Worm (Caenorhabditis elegans) whole organism, L2 larva: ENCODE data around the gene ZC53.2.

Experiments
- C34F6.9 ChIP-seq: fragments of 150-350 bp; optimal IDR thresholded peaks from 2 replicates; lab custom pipeline; 2014; ENCODE audit warnings: missing biosample characterization, missing genetic modification characterization
- F13H6.1 ChIP-seq: sonication (generic microtip); optimal IDR thresholded peaks from 2 replicates; lab custom pipeline; 2016; ENCODE audit warnings: missing genetic modification characterization, missing compliant biosample characterization
- R02D3.7 ChIP-seq: fragments of 150-350 bp; optimal IDR thresholded peaks from 2 replicates; lab custom pipeline; 2014; ENCODE audit warnings: missing biosample characterization, missing genetic modification characterization
- Y55F3AM.14 ChIP-seq: fragments of 200-800 bp; sonication (Bioruptor generic); optimal IDR thresholded peaks from 2 replicates; lab custom pipeline; 2018; ENCODE audit warnings: mild to moderate bottlenecking, missing genetic modification characterization, missing compliant biosample characterization
- alr-1 ChIP-seq: fragments of 150-350 bp; optimal IDR thresholded peaks from 2 replicates; lab custom pipeline; 2014; ENCODE audit warnings: missing biosample characterization, missing genetic modification characterization
- aly-2 ChIP-seq: fragments of 150-350 bp; optimal IDR thresholded peaks from 2 replicates; lab custom pipeline; 2014; ENCODE audit warnings: missing biosample characterization, missing genetic modification characterization
- ama-1 ChIP-seq: fragments of 150-350 bp; optimal IDR thresholded peaks from 2 replicates; lab custom pipeline; 2018; ENCODE audit warnings: inconsistent platforms
- blmp-1 ChIP-seq: sonication (generic microtip); optimal IDR thresholded peaks from 2 replicates; lab custom pipeline; 2017; ENCODE audit warnings: missing genetic modification characterization, mild to moderate bottlenecking, missing compliant biosample characterization, antibody characterized with exemption, moderate library complexity; ENCODE audit not compliant: insufficient read depth
- ceh-16 ChIP-seq: fragments of 150-350 bp; optimal IDR thresholded peaks from 2 replicates; lab custom pipeline; 2014; ENCODE audit warnings: missing biosample characterization, missing genetic modification characterization
- ceh-82 ChIP-seq: fragments of 150-350 bp; optimal IDR thresholded peaks from 2 replicates; lab custom pipeline; 2014; ENCODE audit warnings: missing biosample characterization, missing genetic modification characterization
- crh-2 ChIP-seq: sonication (generic microtip); optimal IDR thresholded peaks from 2 replicates; lab custom pipeline; 2017; ENCODE audit warnings: missing biosample characterization, missing genetic modification characterization
- dmd-4 ChIP-seq: sonication (generic microtip); optimal IDR thresholded peaks from 2 replicates; lab custom pipeline; 2017; ENCODE audit warnings: missing biosample characterization, missing genetic modification characterization
- elt-1 ChIP-seq: fragments of 150-350 bp; optimal IDR thresholded peaks from 2 replicates; lab custom pipeline; 2014; ENCODE audit warnings: missing biosample characterization, missing genetic modification characterization
- elt-3 ChIP-seq: sonication (generic microtip); optimal IDR thresholded peaks from 2 replicates; lab custom pipeline; 2017; ENCODE audit warnings: missing biosample characterization, missing genetic modification characterization
- fos-1 ChIP-seq: fragments of 150-350 bp; optimal IDR thresholded peaks from 2 replicates; lab custom pipeline; 2014; ENCODE audit warnings: missing biosample characterization, missing genetic modification characterization
- gmeb-1 ChIP-seq: fragments of 150-350 bp; optimal IDR thresholded peaks from 2 replicates; lab custom pipeline; 2014; ENCODE audit warnings: missing biosample characterization, missing genetic modification characterization
- lin-11 ChIP-seq: fragments of 150-350 bp; sonication (generic microtip); optimal IDR thresholded peaks from 2 replicates; lab custom pipeline; 2014; ENCODE audit warnings: missing biosample characterization, missing genetic modification characterization, inconsistent platforms, mixed read lengths
- lin-13 ChIP-seq: fragments of 150-350 bp; optimal IDR thresholded peaks from 2 replicates; lab custom pipeline; 2014; ENCODE audit warnings: missing biosample characterization, missing genetic modification reagents, missing genetic modification characterization
- lin-39 ChIP-seq: fragments of 150-350 bp; optimal IDR thresholded peaks from 2 replicates; lab custom pipeline; 2014; ENCODE audit warnings: missing biosample characterization, missing genetic modification reagents, missing genetic modification characterization
- lsy-2 ChIP-seq, 2 experiments: fragments of 150-350 bp in 1 of 2; sonication (generic microtip) in 1 of 2; optimal IDR thresholded peaks; 2 replicates each; lab custom pipeline; 2014 to 2017; ENCODE audit warnings: missing biosample characterization in 2 of 2, missing genetic modification characterization in 2 of 2
- mbf-1 ChIP-seq: sonication (generic microtip); optimal IDR thresholded peaks from 2 replicates; lab custom pipeline; 2017; ENCODE audit warnings: missing biosample characterization, missing genetic modification characterization
- mdl-1 ChIP-seq, 2 experiments: fragments of 150-350 bp in 1 of 2; sonication (generic microtip) in 1 of 2; optimal IDR thresholded peaks; 2 replicates each; lab custom pipeline; 2017; ENCODE audit warnings: missing biosample characterization in 2 of 2, missing genetic modification characterization in 2 of 2
- nhr-10 ChIP-seq: sonication (generic microtip); optimal IDR thresholded peaks from 2 replicates; lab custom pipeline; 2017; ENCODE audit warnings: missing biosample characterization, missing genetic modification characterization
- nhr-11 ChIP-seq: fragments of 150-350 bp; optimal IDR thresholded peaks from 2 replicates; lab custom pipeline; 2014; ENCODE audit warnings: missing biosample characterization, missing genetic modification characterization
- nhr-12 ChIP-seq: fragments of 150-350 bp; optimal IDR thresholded peaks from 2 replicates; lab custom pipeline; 2014; ENCODE audit warnings: missing biosample characterization, missing genetic modification characterization
- nhr-129 ChIP-seq: fragments of 150-350 bp; optimal IDR thresholded peaks from 2 replicates; lab custom pipeline; 2014; ENCODE audit warnings: missing biosample characterization, missing genetic modification characterization
- nhr-237 ChIP-seq: fragments of 150-350 bp; optimal IDR thresholded peaks from 2 replicates; lab custom pipeline; 2014; ENCODE audit warnings: missing biosample characterization, missing genetic modification characterization
- nhr-25 ChIP-seq: fragments of 150-350 bp; sonication (generic microtip); optimal IDR thresholded peaks from 3 replicates; lab custom pipeline; 2014; ENCODE audit warnings: missing biosample characterization, missing genetic modification characterization
- nhr-6 ChIP-seq: fragments of 150-350 bp; optimal IDR thresholded peaks from 2 replicates; lab custom pipeline; 2014; ENCODE audit warnings: missing biosample characterization, missing genetic modification characterization
- nhr-77 ChIP-seq: fragments of 150-350 bp; optimal IDR thresholded peaks from 2 replicates; lab custom pipeline; 2014; ENCODE audit warnings: missing biosample characterization, missing genetic modification characterization
- peb-1 ChIP-seq: fragments of 150-350 bp; optimal IDR thresholded peaks from 2 replicates; lab custom pipeline; 2014; ENCODE audit warnings: missing biosample characterization, missing genetic modification characterization
- sem-4 ChIP-seq: fragments of 150-350 bp; optimal IDR thresholded peaks from 2 replicates; lab custom pipeline; 2014; ENCODE audit warnings: missing biosample characterization, missing genetic modification reagents, missing genetic modification characterization
- sma-3 ChIP-seq: sonication (generic microtip); optimal IDR thresholded peaks from 2 replicates; lab custom pipeline; 2016; ENCODE audit warnings: missing genetic modification reagents, missing genetic modification characterization, missing compliant biosample characterization
- sma-9 ChIP-seq, 2 experiments: fragments of 150-350 bp in 1 of 2; sonication (generic microtip) in 1 of 2; optimal IDR thresholded peaks; 2 replicates each; lab custom pipeline; 2014 to 2016; ENCODE audit warnings: missing genetic modification characterization in 2 of 2, mild to moderate bottlenecking in 1 of 2, missing biosample characterization in 1 of 2, missing compliant biosample characterization in 1 of 2, missing genetic modification reagents in 1 of 2, moderate library complexity in 1 of 2
- snpc-4 ChIP-seq: fragments of 150-350 bp; optimal IDR thresholded peaks from 2 replicates; lab custom pipeline; 2014; ENCODE audit warnings: missing biosample characterization, missing genetic modification characterization
- unc-39 ChIP-seq: fragments of 150-350 bp; optimal IDR thresholded peaks from 2 replicates; lab custom pipeline; 2014; ENCODE audit warnings: missing biosample characterization, missing genetic modification characterization
- unc-55 ChIP-seq: fragments of 150-350 bp; sonication (generic microtip); optimal IDR thresholded peaks from 3 replicates; lab custom pipeline; 2014; ENCODE audit warnings: missing biosample characterization, missing genetic modification reagents, missing genetic modification characterization
- unc-62 ChIP-seq: fragments of 150-350 bp; optimal IDR thresholded peaks from 2 replicates; lab custom pipeline; 2014; ENCODE audit warnings: missing biosample characterization, missing genetic modification reagents, missing genetic modification characterization
- zag-1 ChIP-seq: fragments of 150-350 bp; optimal IDR thresholded peaks from 2 replicates; lab custom pipeline; 2014; ENCODE audit warnings: missing biosample characterization, missing genetic modification characterization
- ztf-1 ChIP-seq: fragments of 200-800 bp; sonication (Bioruptor generic); conservative IDR thresholded peaks from 2 replicates; pipeline ENCODE4 v1.3.6; 2022; ENCODE audit warnings: missing genetic modification characterization, missing compliant biosample characterization
- ztf-11 ChIP-seq: sonication (generic microtip); optimal IDR thresholded peaks from 2 replicates; lab custom pipeline; 2017; ENCODE audit warnings: missing biosample characterization, missing genetic modification characterization
- ztf-4 ChIP-seq: fragments of 150-350 bp; optimal IDR thresholded peaks from 2 replicates; lab custom pipeline; 2014; ENCODE audit warnings: missing biosample characterization, missing genetic modification characterization

Gene ZC53.2

DNA sequence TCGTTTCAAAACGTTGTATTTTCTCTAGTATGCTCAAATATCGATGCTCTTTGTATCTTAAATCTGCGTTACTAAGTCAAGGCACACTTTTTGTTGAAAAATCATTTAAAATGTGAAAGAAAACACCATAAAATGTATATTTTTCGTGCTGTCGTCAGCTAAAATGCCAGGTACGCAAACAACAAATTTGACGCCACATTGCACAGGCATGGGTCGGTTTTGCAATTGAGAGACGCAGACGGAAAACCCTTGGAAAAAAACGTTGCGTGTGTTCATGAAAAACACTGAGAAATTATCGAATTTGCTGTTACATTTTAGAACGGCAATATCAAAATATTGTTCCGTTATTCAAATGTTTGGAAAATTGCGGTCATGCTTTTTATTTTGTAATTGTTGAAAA, 40.8 kb upstream of the ZC53.2 start (continued):
- TF ChIP-seq dmd-4 (no peak), nhr-25 (tag; lab: Kevin White, UChicago) (peak; percentile 51), nhr-237 (tag; lab: Kevin White, UChicago) (no peak), lsy-2 (tag; optimal IDR thresholded peaks at IDR 0.05; lab: Kevin White, UChicago) (peak; percentile 57 to 73), aly-2 (no peak), sma-9 (GFP tag; optimal IDR thresholded peaks at IDR 0.05; lab: Kevin White, UChicago) (no peak), sma-9 (tag; optimal IDR thresholded peaks at IDR 0.05; lab: Kevin White, UChicago) (no peak), C34F6.9 (tag; lab: Kevin White, UChicago) (peak; percentile 70), blmp-1 (tag; lab: Kevin White, UChicago) (no peak), zag-1 (tag; lab: Kevin White, UChicago) (no peak), ceh-82 (no peak), nhr-129 (peak; percentile 81), sem-4 (tag; lab: Kevin White, UChicago) (peak; percentile 24)

- TF ChIP-seq fos-1 (tag; lab: Kevin White, UChicago) (no peak), alr-1 (tag; lab: Kevin White, UChicago) (no peak), aly-2 (no peak), zag-1 (tag; lab: Kevin White, UChicago) (no peak), elt-3 (no peak), nhr-237 (tag; lab: Kevin White, UChicago) (no peak), peb-1 (tag; lab: Kevin White, UChicago) (no peak), mbf-1 (tag; lab: Kevin White, UChicago) (no peak), nhr-12 (tag; lab: Kevin White, UChicago) (no peak), ceh-16 (tag; lab: Kevin White, UChicago) (no peak), lsy-2 (tag; optimal IDR thresholded peaks at IDR 0.05; lab: Kevin White, UChicago) (no peak), Y55F3AM.14 (GFP tag; lab: Kevin White, UChicago) (no peak)
- TF ChIP-seq, all 48 proteins: peak for 0
These were observed 40.4 kb upstream of the ZC53.2 start for ce11 chrX:1964411-1964810.

ce11 chrX:1962273-1962672, 38.2 kb upstream of the ZC53.2 start, which contains the start of gene F52D2.7:
Gene F52D2.7, plus strand, starts transcription at chrX:1962573.
- no peak for TF ChIP-seq unc-39 (tag; lab: Kevin White, UChicago)
- TF ChIP-seq ceh-82 = no peak
- TF ChIP-seq elt-1 = no peak
- no peak for TF ChIP-seq snpc-4 (tag; lab: Kevin White, UChicago)
- no peak for TF ChIP-seq lin-11
- TF ChIP-seq nhr-25 (tag; lab: Kevin White, UChicago) = no peak
- no peak for TF ChIP-seq unc-62 (GFP tag; lab: Kevin White, UChicago)
- no peak for TF ChIP-seq gmeb-1 (tag; lab: Kevin White, UChicago)
- no peak for TF ChIP-seq R02D3.7
- TF ChIP-seq nhr-6 (tag; lab: Kevin White, UChicago) = no peak
- TF ChIP-seq aly-2 = no peak
- TF ChIP-seq lin-13 = no peak
- no peak for TF ChIP-seq ztf-11 (tag; lab: Kevin White, UChicago)
- TF ChIP-seq sem-4 (tag; lab: Kevin White, UChicago) = no peak
- no peak for TF ChIP-seq nhr-10 (tag; lab: Kevin White, UChicago)
- TF ChIP-seq sma-9 (GFP tag; optimal IDR thresholded peaks at IDR 0.05; lab: Kevin White, UChicago) = no peak
- no peak for TF ChIP-seq sma-9 (tag; optimal IDR thresholded peaks at IDR 0.05; lab: Kevin White, UChicago)
- TF ChIP-seq ztf-4 = no peak
- TF ChIP-seq nhr-11 (tag; lab: Kevin White, UChicago) = no peak
- TF ChIP-seq dmd-4 = no peak
- TF ChIP-seq, all 48 proteins: peak for 0

DNA sequence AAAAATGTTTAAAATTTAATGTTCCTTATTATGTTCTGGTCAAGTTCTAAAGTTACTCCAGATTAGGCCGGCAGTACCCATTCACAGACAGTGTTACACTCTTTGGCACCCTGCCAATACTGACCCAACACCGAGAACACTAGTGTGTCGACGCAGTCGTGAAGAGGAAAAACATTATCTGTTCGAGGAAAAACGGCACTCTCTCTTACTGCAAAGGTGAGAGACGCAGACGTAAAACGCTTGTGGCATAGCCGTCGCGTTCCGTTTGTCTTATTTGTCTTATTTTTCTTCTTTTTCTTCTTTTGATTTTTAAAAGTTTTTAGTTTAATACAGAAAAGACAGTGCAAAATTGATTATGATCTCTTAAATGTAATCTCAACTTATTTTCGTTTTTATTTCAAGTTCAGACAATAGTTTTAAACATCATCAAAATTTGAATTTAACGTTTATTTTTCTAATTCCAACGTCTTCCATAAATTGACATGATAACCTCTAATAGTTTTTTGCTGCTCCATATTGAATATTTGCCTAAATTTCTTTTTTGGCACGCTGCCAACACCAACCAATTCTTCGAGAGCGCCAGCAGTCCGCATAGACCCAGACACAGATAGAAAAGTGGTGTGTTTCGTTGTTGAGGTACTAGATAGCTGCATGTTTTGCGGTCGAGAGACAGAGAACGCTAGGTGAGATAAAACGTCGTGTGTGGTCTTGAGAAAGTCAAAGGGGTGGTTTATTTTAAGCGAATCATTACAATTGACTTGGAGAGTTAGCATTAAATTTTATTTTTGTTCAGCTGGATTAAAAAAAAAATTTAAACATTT, 37.1 kb upstream of the ZC53.2 start:
- TF ChIP-seq Y55F3AM.14 (GFP tag; lab: Kevin White, UChicago) (no peak), fos-1 (tag; lab: Kevin White, UChicago) (peak; percentile 49), unc-55 (GFP tag; lab: Kevin White, UChicago) (peak; percentile 18), nhr-6 (tag; lab: Kevin White, UChicago) (no peak), gmeb-1 (tag; lab: Kevin White, UChicago) (peak; percentile 7), nhr-77 (no peak), dmd-4 (no peak), nhr-11 (tag; lab: Kevin White, UChicago) (no peak), nhr-10 (tag; lab: Kevin White, UChicago) (no peak), sma-3 (GFP tag; lab: Kevin White, UChicago) (peak; percentile 8), ztf-1 (GFP tag; lab: Robert Waterston, UW) (no peak), crh-2 (peak; percentile 3), ztf-4 (no peak), sma-9 (GFP tag; optimal IDR thresholded peaks at IDR 0.05; lab: Kevin White, UChicago) (peak; percentile 9), sma-9 (tag; optimal IDR thresholded peaks at IDR 0.05; lab: Kevin White, UChicago) (no peak), lin-39 (tag; lab: Kevin White, UChicago) (no peak), sem-4 (tag; lab: Kevin White, UChicago) (no peak), ama-1 (lab: Kevin White, UChicago) (no peak), lin-13 (peak; percentile 11), mdl-1 (tag; optimal IDR thresholded peaks at IDR 0.05; lab: Kevin White, UChicago) (no peak), F13H6.1 (tag; lab: Kevin White, UChicago) (peak; percentile 14), nhr-129 (peak; percentile 41), C34F6.9 (tag; lab: Kevin White, UChicago) (peak; percentile 36), elt-1 (no peak), elt-3 (no peak), nhr-25 (tag; lab: Kevin White, UChicago) (no peak), mbf-1 (tag; lab: Kevin White, UChicago) (no peak), lsy-2 (tag; optimal IDR thresholded peaks at IDR 0.05; lab: Kevin White, UChicago) (peak in 1 of 2 experiments; percentile 31)
